Worm (Caenorhabditis elegans) whole organism, midembryonic: ENCODE results near the gene C33H5.16.

Experiments
- T22C8.4 ChIP-seq: fragments of 200-800 bp; sonication (Bioruptor generic); IDR thresholded peaks from 2 replicates; pipeline ENCODE4 v1.3.6; 2022; ENCODE audit warnings: missing genetic modification characterization, missing compliant biosample characterization
- cog-1 ChIP-seq: sonication (generic microtip); optimal IDR thresholded peaks from 2 replicates; lab custom pipeline; 2016; ENCODE audit warnings: missing genetic modification characterization, missing compliant biosample characterization
- flt-1 ChIP-seq: fragments of 200-800 bp; sonication (Bioruptor generic); IDR thresholded peaks from 2 replicates; pipeline ENCODE4 v1.3.6; 2022; ENCODE audit warnings: missing genetic modification characterization, missing compliant biosample characterization
- klf-2 ChIP-seq: fragments of 200-800 bp; sonication (Bioruptor generic); conservative IDR thresholded peaks from 2 replicates; pipeline ENCODE4 v1.3.6; 2022; ENCODE audit warnings: missing genetic modification reagents, missing genetic modification characterization, missing compliant biosample characterization
- med-1 ChIP-seq: sonication (generic microtip); optimal IDR thresholded peaks from 2 replicates; lab custom pipeline; 2017; ENCODE audit warnings: missing genetic modification characterization, mild to moderate bottlenecking, missing compliant biosample characterization, antibody characterized with exemption, missing genetic modification reagents; ENCODE audit not compliant: insufficient read depth
- ref-1 ChIP-seq: fragments of 200-800 bp; sonication (Bioruptor generic); conservative IDR thresholded peaks from 2 replicates; pipeline ENCODE4 v1.3.6; 2022; ENCODE audit warnings: missing genetic modification reagents, missing genetic modification characterization, missing compliant biosample characterization
- tab-1 ChIP-seq: fragments of 200-800 bp; sonication (Bioruptor generic); IDR thresholded peaks from 2 replicates; pipeline ENCODE4 v1.3.6; 2022; ENCODE audit warnings: missing genetic modification characterization, missing compliant biosample characterization
- ztf-23 ChIP-seq: fragments of 200-800 bp; sonication (Bioruptor generic); IDR thresholded peaks from 2 replicates; pipeline ENCODE4 v1.3.6; 2022; ENCODE audit warnings: missing genetic modification reagents, missing genetic modification characterization, missing compliant biosample characterization
- ztf-29 ChIP-seq: fragments of 200-800 bp; sonication (Bioruptor generic); IDR thresholded peaks from 2 replicates; pipeline ENCODE4 v1.3.6; 2022; ENCODE audit warnings: missing genetic modification reagents, missing genetic modification characterization, missing compliant biosample characterization

DNA sequence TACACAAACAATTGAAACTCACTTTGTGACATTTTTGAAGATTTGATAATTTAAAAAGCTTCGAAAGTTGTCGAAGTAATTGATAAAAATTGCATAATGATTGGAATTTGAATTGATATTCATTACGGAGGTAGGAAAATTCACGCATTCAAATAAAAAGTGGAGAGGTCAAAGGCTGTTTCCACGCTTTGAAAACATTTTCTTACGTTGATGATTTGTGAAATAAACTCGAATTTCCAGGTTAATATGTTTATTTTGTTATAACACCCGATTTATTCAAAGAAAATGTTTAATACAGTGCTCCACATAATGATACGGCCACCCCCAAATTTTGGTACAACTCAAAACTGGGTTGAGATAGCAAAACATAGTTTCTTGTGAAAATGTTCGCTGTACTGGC is at the start of gene C33H5.16:
- TF ChIP-seq ztf-29 (GFP tag; lab: Robert Waterston, UW) (no peak), tab-1 (GFP tag; lab: Robert Waterston, UW) (no peak), ref-1 (no peak), klf-2 (GFP tag; lab: Robert Waterston, UW) (no peak), cog-1 (tag; lab: Kevin White, UChicago) (no peak), med-1 (GFP tag; lab: Kevin White, UChicago) (no peak), flt-1 (no peak), ztf-23 (no peak), T22C8.4 (GFP tag; lab: Robert Waterston, UW) (no peak)
